Fruit fly (Drosophila melanogaster): Measurements from ENCODE around the gene rdgA.

rdgA gene

dm6 chrX:8901447-8901846 lies 5.4 kb upstream of the rdgA start, which contains the start of gene Rbm13 (continued):
- TF ChIP-seq CG13287 (GFP tag; IDR thresholded peaks at IDR 0.05; ENCODE audit: partially characterized antibody) (peak; percentile 59), CG8388 (GFP tag; optimal IDR thresholded peaks at IDR 0.05) (peak; percentile 54), CG3995 (GFP tag; optimal IDR thresholded peaks at IDR 0.05) (peak; percentile 77), CG31441 (GFP tag; IDR thresholded peaks at IDR 0.05) (no peak), CG2116 (GFP tag; optimal IDR thresholded peaks at IDR 0.05) (peak; percentile 38), otp (GFP tag; IDR thresholded peaks at IDR 0.05) (no peak), CG6272 (GFP tag; IDR thresholded peaks at IDR 0.05) (no peak), CG34422 (GFP tag; IDR thresholded peaks at IDR 0.05) (peak; percentile 48; the same call in 1 of the 3 replicates), unc-4 (GFP tag; IDR thresholded peaks at IDR 0.05; ENCODE audit: partially characterized antibody) (peak; percentile 72), ac (GFP tag; optimal IDR thresholded peaks at IDR 0.05) (no peak), CoRest (tag; optimal IDR thresholded peaks at IDR 0.05) (peak; percentile 1), CG10321 (GFP tag; IDR thresholded peaks at IDR 0.05) (no peak)

DNA sequence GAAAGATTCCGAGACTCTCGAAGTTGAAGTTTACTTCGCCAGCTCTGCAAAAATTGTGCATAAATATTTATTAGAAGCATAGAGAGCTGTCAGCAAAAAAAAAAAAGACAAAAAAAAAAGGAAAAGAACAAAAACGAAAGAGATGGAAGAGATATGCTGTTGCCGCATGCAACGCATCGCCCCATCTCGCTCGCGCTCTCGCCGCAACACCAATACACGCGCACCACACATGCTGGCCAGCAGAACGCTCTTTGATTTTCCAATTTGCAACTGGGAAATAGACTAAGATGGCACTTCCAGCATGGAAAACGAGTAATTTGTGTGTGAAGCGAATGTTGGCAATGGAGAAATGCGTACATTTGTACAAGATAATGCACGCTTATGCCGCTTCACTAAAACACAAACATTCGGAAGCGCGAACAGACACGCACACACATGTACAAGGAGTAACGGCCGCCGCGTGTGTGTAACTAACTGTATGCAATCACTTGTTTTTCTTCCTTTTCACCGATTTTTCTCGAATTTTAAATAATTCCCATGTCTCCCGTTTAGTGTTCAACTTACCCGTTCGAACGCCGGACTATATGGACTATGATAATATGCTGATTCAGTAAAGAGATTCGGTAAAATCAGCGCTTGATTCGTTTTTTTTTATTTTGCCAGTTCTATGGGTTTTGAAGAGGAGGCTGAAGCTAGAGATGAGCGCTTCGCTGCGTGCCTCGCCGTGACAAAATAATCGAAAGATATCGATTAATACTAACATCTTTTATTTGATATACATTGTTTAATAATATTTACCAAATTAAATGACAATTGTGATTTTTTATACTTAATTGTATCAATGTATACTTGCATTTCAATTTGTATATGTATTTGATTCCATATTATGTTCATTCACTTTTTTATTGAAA lies 1.1 kb upstream of the rdgA start:
- TF ChIP-seq Aef1 (GFP tag; IDR thresholded peaks at IDR 0.05) (no peak), Stat92E (GFP tag; optimal IDR thresholded peaks at IDR 0.05) (no peak), psq (GFP tag; optimal IDR thresholded peaks at IDR 0.05) (no peak), CG10321 (GFP tag; IDR thresholded peaks at IDR 0.05) (no peak), CG18011 (GFP tag; optimal IDR thresholded peaks at IDR 0.05) (no peak), chn (GFP tag; optimal IDR thresholded peaks at IDR 0.05) (no peak), esg (GFP tag; conservative IDR thresholded peaks at IDR 0.05) (no peak), CG7987 (GFP tag; optimal IDR thresholded peaks at IDR 0.05) (no peak), wek (GFP tag; optimal IDR thresholded peaks at IDR 0.05) (no peak), Xbp1 (GFP tag; optimal IDR thresholded peaks at IDR 0.05) (no peak), tll (GFP tag; optimal IDR thresholded peaks at IDR 0.05) (no peak), Sry-β (GFP tag; optimal IDR thresholded peaks at IDR 0.05) (no peak), Xrp1 (GFP tag; IDR thresholded peaks at IDR 0.05) (no peak), maf-S (GFP tag; optimal IDR thresholded peaks at IDR 0.05) (no peak), Atf6 (GFP tag; IDR thresholded peaks at IDR 0.05) (no peak), CG17385 (GFP tag; optimal IDR thresholded peaks at IDR 0.05) (no peak), D19B (GFP tag; optimal IDR thresholded peaks at IDR 0.05) (no peak), lola (GFP tag; optimal IDR thresholded peaks at IDR 0.05) (no peak), vnd (GFP tag; IDR thresholded peaks at IDR 0.05; ENCODE audit: partially characterized antibody) (peak; percentile 65), CG8924 (tag; optimal IDR thresholded peaks at IDR 0.05) (no peak), zen2 (GFP tag; IDR thresholded peaks at IDR 0.05; ENCODE audit: partially characterized antibody) (peak; percentile 62; the same call in 1 of the 3 replicates), CG15073 (GFP tag; optimal IDR thresholded peaks at IDR 0.05) (no peak), Scr (GFP tag; IDR thresholded peaks at IDR 0.05; ENCODE audit: partially characterized antibody) (peak; percentile 76), dati (GFP tag; IDR thresholded peaks at IDR 0.05) (no peak), az2 (GFP tag; optimal IDR thresholded peaks at IDR 0.05) (no peak), sens-2 (GFP tag; IDR thresholded peaks at IDR 0.05) (no peak), CG18619 (GFP tag; optimal IDR thresholded peaks at IDR 0.05) (no peak), CG8359 (GFP tag; optimal IDR thresholded peaks at IDR 0.05; ENCODE audit: borderline replicate concordance) (no peak), Doc2 (GFP tag; IDR thresholded peaks at IDR 0.05) (no peak), Eip74EF (GFP tag; optimal IDR thresholded peaks at IDR 0.05) (no peak), CG9817 (tag; optimal IDR thresholded peaks at IDR 0.05) (no peak), Optix (GFP tag; IDR thresholded peaks at IDR 0.05) (no peak), CG12769 (tag; optimal IDR thresholded peaks at IDR 0.05) (no peak), Vsx1 (GFP tag; optimal IDR thresholded peaks at IDR 0.05) (no peak), CG9876 (GFP tag; optimal IDR thresholded peaks at IDR 0.05) (no peak)

Data from whole organism, embryonic.